Worm (Caenorhabditis elegans): Measurements from ENCODE around the gene T21D9.2.

T21D9.2 gene

DNA sequence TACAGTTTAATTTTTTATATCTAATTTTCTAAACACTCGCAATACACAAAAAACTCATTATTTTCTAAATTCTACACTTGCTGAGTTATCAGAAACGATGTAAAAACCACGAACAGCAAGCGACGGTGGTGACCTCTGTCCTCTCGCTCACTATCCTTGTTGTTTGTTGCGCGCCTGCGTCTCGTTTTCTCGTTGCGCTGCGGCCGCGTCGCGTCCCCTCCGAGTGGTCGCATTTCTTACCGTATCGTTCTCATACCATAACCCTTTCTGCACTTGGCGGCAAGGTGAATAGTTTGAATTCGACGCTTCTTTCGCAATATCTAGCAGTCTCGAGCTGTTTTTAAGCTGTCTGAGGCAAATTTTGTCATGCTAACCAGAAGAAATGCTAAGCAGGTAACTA, 7.3 kb downstream of the T21D9.2 start, which contains the start of gene lsy-2:
lsy-2 (plus strand) TSS at position 271 of the 400 bp plus-strand sequence.
- TF ChIP-seq hmg-1.1 (GFP tag; IDR thresholded peaks at IDR 0.05) (peak; percentile 52), hlh-11 (tag; optimal IDR thresholded peaks at IDR 0.05) (no peak), lin-13 (GFP tag; optimal IDR thresholded peaks at IDR 0.05) (peak; percentile 72), ama-1 (optimal IDR thresholded peaks at IDR 0.05) (no peak), aha-1 (tag) (peak; percentile 64), Y75B8A.6 (GFP tag; IDR thresholded peaks at IDR 0.05) (no peak), madf-9 (GFP tag; conservative IDR thresholded peaks at IDR 0.05) (no peak), mxl-2 (GFP tag; conservative IDR thresholded peaks at IDR 0.05) (no peak), lin-15B (tag; optimal IDR thresholded peaks at IDR 0.05) (no peak), mes-2 (tag; optimal IDR thresholded peaks at IDR 0.05; ENCODE audit: poor library complexity, severe bottlenecking) (peak; percentile 75), vab-7 (GFP tag; IDR thresholded peaks at IDR 0.05) (0 out of 2 replicates have a peak, but pooled peaks have one; percentile 15), egl-43 (GFP tag; IDR thresholded peaks at IDR 0.05) (no peak), ZK546.5 (tag; optimal IDR thresholded peaks at IDR 0.05) (no peak), saeg-2 (GFP tag; IDR thresholded peaks at IDR 0.05) (no peak), daf-19 (GFP tag; conservative IDR thresholded peaks at IDR 0.05) (no peak), hlh-30 (tag; optimal IDR thresholded peaks at IDR 0.05; ENCODE audit: insufficient read depth) (peak; percentile 65), nhr-28 (tag; optimal IDR thresholded peaks at IDR 0.05) (peak; percentile 46), zfp-3 (GFP tag; conservative IDR thresholded peaks at IDR 0.05) (no peak), nhr-10 (tag; optimal IDR thresholded peaks at IDR 0.05) (no peak), set-16 (GFP tag; IDR thresholded peaks at IDR 0.05) (0 out of 2 replicates have a peak, but pooled peaks have one; percentile 30), jun-1 (tag; optimal IDR thresholded peaks at IDR 0.05) (no peak), daf-16 (GFP tag; optimal IDR thresholded peaks at IDR 0.05) (no peak), daf-16 (tag; optimal IDR thresholded peaks at IDR 0.05) (peak; percentile 70), mep-1 (tag; optimal IDR thresholded peaks at IDR 0.05) (peak; percentile 57), rbr-2 (tag; optimal IDR thresholded peaks at IDR 0.05) (peak; percentile 19), dmd-6 (GFP tag; IDR thresholded peaks at IDR 0.05) (peak; percentile 50), hif-1 (tag; optimal IDR thresholded peaks at IDR 0.05) (peak in 1 of 2 experiments; percentile 41), dve-1 (tag; optimal IDR thresholded peaks at IDR 0.05; ENCODE audit: insufficient read depth) (peak; percentile 31), unc-130 (GFP tag; optimal IDR thresholded peaks at IDR 0.05) (no peak), nhr-25 (tag; optimal IDR thresholded peaks at IDR 0.05; ENCODE audit: borderline replicate concordance, insufficient read depth) (peak; percentile 86), fos-1 (tag; optimal IDR thresholded peaks at IDR 0.05) (no peak), madf-5 (GFP tag; IDR thresholded peaks at IDR 0.05) (no peak), lin-1 (GFP tag; IDR thresholded peaks at IDR 0.05) (no peak), mdl-1 (tag; optimal IDR thresholded peaks at IDR 0.05) (peak in 1 of 2 experiments; percentile 20), zag-1 (tag; optimal IDR thresholded peaks at IDR 0.05) (no peak), ctbp-1 (GFP tag; IDR thresholded peaks at IDR 0.05) (0 out of 2 replicates have a peak, but pooled peaks have one; percentile 15), dpl-1 (GFP tag; optimal IDR thresholded peaks at IDR 0.05) (peak; percentile 72), mxl-3 (GFP tag; optimal IDR thresholded peaks at IDR 0.05) (peak; percentile 40), zip-2 (tag; optimal IDR thresholded peaks at IDR 0.05) (no peak), attf-4 (tag; optimal IDR thresholded peaks at IDR 0.05) (no peak), duxl-1 (tag; optimal IDR thresholded peaks at IDR 0.05; ENCODE audit: poor library complexity) (peak; percentile 50), T20F7.1 (GFP tag; optimal IDR thresholded peaks at IDR 0.05) (no peak), lin-39 (tag; optimal IDR thresholded peaks at IDR 0.05) (no peak)

Measured in whole organism, L4 larva.